Fruit fly (Drosophila melanogaster): ENCODE data around the gene CG33159.

Gene CG33159

DNA sequence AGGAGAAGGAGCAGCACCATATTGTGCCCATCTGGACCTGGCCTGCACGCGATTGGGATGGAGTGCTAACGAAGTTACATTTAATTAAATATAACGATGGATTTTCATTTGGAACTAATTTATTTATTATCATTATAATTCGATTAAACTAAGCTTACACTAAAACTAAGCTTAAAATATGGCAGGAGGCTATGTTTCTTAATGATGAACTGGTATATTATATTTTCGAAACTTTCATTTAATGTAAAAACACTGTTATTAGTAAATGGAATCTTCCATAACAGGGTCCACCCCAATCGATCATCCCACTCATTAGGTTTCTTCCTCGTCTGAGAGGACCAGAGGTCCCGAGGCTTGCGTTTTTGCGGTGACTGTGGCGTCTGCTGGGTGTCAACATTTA, 40.9 kb upstream of the CG33159 start (continued):
- peak; percentile 93 for TF ChIP-seq svp (GFP tag)
- peak; percentile 87 for TF ChIP-seq CG6792 (GFP tag; optimal IDR thresholded peaks at IDR 0.05)
- peak; percentile 68 for TF ChIP-seq CG8319 (GFP tag; optimal IDR thresholded peaks at IDR 0.05)
- peak; percentile 47 for TF ChIP-seq CG11902 (GFP tag; optimal IDR thresholded peaks at IDR 0.05)
- TF ChIP-seq spab (GFP tag; optimal IDR thresholded peaks at IDR 0.05), result peak; percentile 86
- peak; percentile 50 for TF ChIP-seq CG32006 (GFP tag; optimal IDR thresholded peaks at IDR 0.05)
- peak; percentile 74 for TF ChIP-seq CG9139 (GFP tag; optimal IDR thresholded peaks at IDR 0.05)
- peak; percentile 88 for TF ChIP-seq CG1621 (tag; optimal IDR thresholded peaks at IDR 0.05)
- no peak for TF ChIP-seq CG6854 (GFP tag; optimal IDR thresholded peaks at IDR 0.05)
- TF ChIP-seq Eip93F (GFP tag; optimal IDR thresholded peaks at IDR 0.05), result peak; percentile 85
- TF ChIP-seq OdsH (GFP tag; optimal IDR thresholded peaks at IDR 0.05), result peak; percentile 87
- peak; percentile 77 for TF ChIP-seq Sox15 (GFP tag; optimal IDR thresholded peaks at IDR 0.05)
- no peak for TF ChIP-seq eg (GFP tag; IDR thresholded peaks at IDR 0.05)
- peak; percentile 89 for TF ChIP-seq CG6163 (GFP tag; IDR thresholded peaks at IDR 0.05)
- TF ChIP-seq CG11294 (GFP tag; IDR thresholded peaks at IDR 0.05), result no peak
- TF ChIP-seq Sox102F (GFP tag; optimal IDR thresholded peaks at IDR 0.05), result peak; percentile 88
- TF ChIP-seq Blimp-1 (GFP tag; optimal IDR thresholded peaks at IDR 0.05), result peak; percentile 47
- peak; percentile 89 for TF ChIP-seq net (GFP tag; optimal IDR thresholded peaks at IDR 0.05)
- TF ChIP-seq Sox14 (GFP tag; optimal IDR thresholded peaks at IDR 0.05), result peak; percentile 71
- peak; percentile 93 to 96 for TF ChIP-seq ss (GFP tag; optimal IDR thresholded peaks at IDR 0.05)
- TF ChIP-seq esn (GFP tag; optimal IDR thresholded peaks at IDR 0.05), result peak; percentile 89
- TF ChIP-seq CG10669 (GFP tag; optimal IDR thresholded peaks at IDR 0.05), result peak; percentile 88
- peak; percentile 56 for TF ChIP-seq Gug (GFP tag; IDR thresholded peaks at IDR 0.05)
- peak; percentile 78 for TF ChIP-seq Hr39 (GFP tag; optimal IDR thresholded peaks at IDR 0.05)
- TF ChIP-seq Lpt (GFP tag; optimal IDR thresholded peaks at IDR 0.05), result peak; percentile 43
- TF ChIP-seq fkh (GFP tag; optimal IDR thresholded peaks at IDR 0.05), result no peak
- TF ChIP-seq vri (GFP tag; optimal IDR thresholded peaks at IDR 0.05), result peak; percentile 81
- TF ChIP-seq CG34406 (GFP tag; optimal IDR thresholded peaks at IDR 0.05), result peak; percentile 89
- TF ChIP-seq Hr4 (GFP tag; optimal IDR thresholded peaks at IDR 0.05), result peak; percentile 36
- TF ChIP-seq CG10631 (GFP tag; optimal IDR thresholded peaks at IDR 0.05), result peak; percentile 88

DNA sequence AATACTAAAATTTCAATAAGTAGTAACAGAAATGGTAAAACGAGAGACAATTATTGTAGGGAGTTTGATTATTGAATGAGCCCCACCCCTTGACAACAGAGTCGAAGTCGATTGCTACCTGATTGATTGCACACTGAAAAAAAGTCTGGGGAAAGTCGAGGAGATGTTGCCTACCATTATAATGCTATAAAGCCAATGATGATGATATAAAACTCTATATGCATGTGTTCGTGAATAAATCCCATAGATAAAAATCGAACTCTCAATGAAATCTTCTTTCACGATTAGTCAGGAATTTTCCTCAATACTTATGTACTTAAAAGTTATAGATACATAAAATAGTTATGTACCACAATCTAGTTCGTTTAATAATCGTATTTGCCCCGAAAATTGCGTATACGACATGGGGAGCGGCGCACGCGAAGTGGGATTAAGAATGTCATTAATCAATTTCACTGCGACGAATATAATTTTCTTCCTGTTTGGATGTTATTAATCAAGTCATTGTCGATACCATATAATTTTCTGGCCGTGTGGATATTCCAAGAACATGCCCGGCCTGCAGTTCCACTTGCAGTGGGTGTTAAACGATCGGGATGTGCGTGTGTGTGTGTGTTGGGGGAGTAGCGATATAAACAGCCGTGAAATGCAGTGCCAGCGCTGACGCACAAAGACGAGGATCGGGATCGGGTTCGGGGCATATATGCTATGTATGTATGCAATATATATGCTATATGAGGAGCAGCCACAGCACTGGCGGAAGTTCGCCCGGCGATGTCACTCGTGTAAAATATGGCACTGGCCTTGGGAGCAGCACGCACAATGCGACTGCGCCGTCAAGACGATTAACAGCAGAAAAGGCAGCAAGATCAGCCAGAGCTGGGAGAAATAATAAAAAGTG, 40.2 kb upstream of the CG33159 start, which contains the start of gene CG12078:
Gene CG12078, minus strand, starts transcription at position 51 of the 901 bp plus-strand sequence.
- peak; percentile 65 for TF ChIP-seq svp (GFP tag)
- peak; percentile 41 for TF ChIP-seq topi (GFP tag; optimal IDR thresholded peaks at IDR 0.05)
- peak; percentile 28 for TF ChIP-seq cyc (GFP tag; optimal IDR thresholded peaks at IDR 0.05)
- TF ChIP-seq lz (GFP tag; optimal IDR thresholded peaks at IDR 0.05), result peak; percentile 9
- TF ChIP-seq CG31627 (GFP tag; optimal IDR thresholded peaks at IDR 0.05), result peak; percentile 3
- TF ChIP-seq CG3032 (tag; optimal IDR thresholded peaks at IDR 0.05), result peak; percentile 13
- peak; percentile 74 for TF ChIP-seq Eip78C (GFP tag)
- 0 out of 3 replicates have a peak, but pooled peaks have one; percentile 32 for TF ChIP-seq CG6163 (GFP tag; IDR thresholded peaks at IDR 0.05)
- TF ChIP-seq fd59A (GFP tag; optimal IDR thresholded peaks at IDR 0.05), result peak; percentile 13
- peak; percentile 37 for TF ChIP-seq Met (GFP tag; optimal IDR thresholded peaks at IDR 0.05)
- peak; percentile 46 for TF ChIP-seq esn (GFP tag; optimal IDR thresholded peaks at IDR 0.05)
- TF ChIP-seq CG4318 (GFP tag; optimal IDR thresholded peaks at IDR 0.05), result no peak
- no peak for TF ChIP-seq Eip75B (GFP tag; optimal IDR thresholded peaks at IDR 0.05)
- no peak for TF ChIP-seq Sox102F (GFP tag; optimal IDR thresholded peaks at IDR 0.05)
- TF ChIP-seq Blimp-1 (GFP tag; optimal IDR thresholded peaks at IDR 0.05), result no peak
- TF ChIP-seq Smox (GFP tag; optimal IDR thresholded peaks at IDR 0.05), result peak; percentile 23
